Fruit fly (Drosophila melanogaster) S2 (cell line): Measurements from ENCODE around the gene CG15927.

Experiments
- CG8478 ChIP-seq: fragments of >200 bp; optimal IDR thresholded peaks from 2 replicates; lab custom pipeline; 2018
- CTCF ChIP-seq, 2 experiments: fragments of >200 bp; optimal IDR thresholded peaks; 2 replicates each; lab custom pipeline; 2018

- TF ChIP-seq CG8478 (lab: Kevin White, UChicago) (no peak), CTCF (optimal IDR thresholded peaks at IDR 0.05; lab: Kevin White, UChicago) (no peak)
Measured at dm6 chrX:12463560-12463959, 9.0 kb downstream of the CG15927 start.
